Fruit fly (Drosophila melanogaster) whole organism, embryonic: ENCODE measurements around the gene Sbp2.

ENCODE experiments used
- Atf3 ChIP-seq: fragments of 200-800 bp; sonication (Bioruptor generic); optimal IDR thresholded peaks from 3 replicates; lab custom pipeline; 2016; ENCODE audit warnings: missing biosample characterization, missing genetic modification characterization
- Atf6 ChIP-seq: fragments of 200-800 bp; sonication (Bioruptor generic); IDR thresholded peaks from 2 replicates; pipeline ENCODE4 v1.3.6; 2022; ENCODE audit warnings: missing biosample characterization, missing genetic modification characterization
- Awh ChIP-seq: fragments of 200-800 bp; sonication (Bioruptor generic); IDR thresholded peaks from 2 replicates; pipeline ENCODE4, ENCODE4 v1.3.6; 2022; ENCODE audit warnings: missing biosample characterization, missing genetic modification characterization
- BEAF-32 ChIP-seq: fragments of 200-800 bp; sonication (Bioruptor generic); optimal IDR thresholded peaks from 3 replicates; lab custom pipeline; 2017; ENCODE audit warnings: missing biosample characterization, missing genetic modification characterization, mild to moderate bottlenecking, moderate library complexity, missing genetic modification reagents
- Blimp-1 ChIP-seq: fragments of 200-800 bp; sonication (Bioruptor generic); optimal IDR thresholded peaks from 3 replicates; lab custom pipeline; 2018; ENCODE audit warnings: missing biosample characterization, missing genetic modification characterization, mild to moderate bottlenecking, moderate library complexity, missing genetic modification reagents
- CG10654 ChIP-seq: fragments of 200-800 bp; sonication (Bioruptor generic); optimal IDR thresholded peaks from 2 replicates; lab custom pipeline; 2016; ENCODE audit warnings: missing biosample characterization, missing genetic modification characterization
- CG12071 ChIP-seq: fragments of 200-800 bp; sonication (Bioruptor generic); optimal IDR thresholded peaks from 3 replicates; lab custom pipeline; 2018; ENCODE audit warnings: missing biosample characterization, mild to moderate bottlenecking, missing genetic modification characterization
- CG12104 ChIP-seq: fragments of 200-800 bp; sonication (Bioruptor generic); optimal IDR thresholded peaks from 3 replicates; lab custom pipeline; 2016; ENCODE audit warnings: missing biosample characterization, missing genetic modification characterization
- CG2712 ChIP-seq: fragments of 200-800 bp; optimal IDR thresholded peaks from 3 replicates; lab custom pipeline; 2019; ENCODE audit warnings: missing biosample characterization, mild to moderate bottlenecking, missing genetic modification characterization, moderate library complexity
- CG3163 ChIP-seq: fragments of 200-800 bp; sonication (Bioruptor generic); optimal IDR thresholded peaks from 3 replicates; lab custom pipeline; 2016; ENCODE audit warnings: missing biosample characterization, missing genetic modification characterization
- CG32532 ChIP-seq: fragments of 200-800 bp; sonication (Bioruptor generic); IDR thresholded peaks from 2 replicates; pipeline ENCODE4 v1.3.6; 2022; ENCODE audit warnings: missing biosample characterization, missing genetic modification characterization
- CG3281 ChIP-seq: fragments of 200-800 bp; sonication (Bioruptor generic); optimal IDR thresholded peaks from 3 replicates; lab custom pipeline; 2017; ENCODE audit warnings: missing biosample characterization, mild to moderate bottlenecking, missing genetic modification characterization
- CG42726 ChIP-seq: fragments of 200-800 bp; sonication (Bioruptor generic); IDR thresholded peaks from 2 replicates; pipeline ENCODE4 v1.3.6; 2022; ENCODE audit warnings: missing biosample characterization, missing genetic modification characterization; ENCODE audit not compliant: partially characterized antibody
- CG4854 ChIP-seq: fragments of 200-800 bp; sonication (Bioruptor generic); optimal IDR thresholded peaks from 2 replicates; lab custom pipeline; 2016; ENCODE audit warnings: missing biosample characterization, missing genetic modification characterization, inconsistent platforms
- CG5180 ChIP-seq: fragments of 200-800 bp; sonication (Bioruptor generic); optimal IDR thresholded peaks from 3 replicates; lab custom pipeline; 2017; ENCODE audit warnings: missing biosample characterization, missing genetic modification characterization, mild to moderate bottlenecking, moderate library complexity, missing genetic modification reagents
- CG6683 ChIP-seq: fragments of 200-800 bp; sonication (Bioruptor generic); optimal IDR thresholded peaks from 2 replicates; lab custom pipeline; 2017; ENCODE audit warnings: missing biosample characterization, mild to moderate bottlenecking, missing genetic modification characterization, missing genetic modification reagents
- CG7745 ChIP-seq: fragments of 200-800 bp; sonication (Bioruptor generic); optimal IDR thresholded peaks from 2 replicates; lab custom pipeline; 2018; ENCODE audit warnings: missing biosample characterization, mild to moderate bottlenecking, missing genetic modification characterization, moderate library complexity
- CG9797 ChIP-seq: fragments of 200-800 bp; sonication (Bioruptor generic); optimal IDR thresholded peaks from 3 replicates; lab custom pipeline; 2018; ENCODE audit warnings: missing biosample characterization, mild to moderate bottlenecking, missing genetic modification characterization
- CTCF ChIP-seq: fragments of 200-800 bp; sonication (Bioruptor generic); optimal IDR thresholded peaks from 2 replicates; lab custom pipeline; 2017; ENCODE audit warnings: missing biosample characterization, mild to moderate bottlenecking, missing genetic modification characterization, moderate library complexity
- Dbx ChIP-seq: fragments of 200-800 bp; sonication (Bioruptor generic); IDR thresholded peaks from 3 replicates; pipeline ENCODE4 v1.3.6; 2022; ENCODE audit warnings: missing biosample characterization, missing genetic modification characterization
- Dek ChIP-seq: fragments of 200-800 bp; sonication (Bioruptor generic); optimal IDR thresholded peaks from 3 replicates; lab custom pipeline; 2019; ENCODE audit warnings: missing biosample characterization, mild to moderate bottlenecking, missing genetic modification characterization, moderate library complexity
- Doc3 ChIP-seq: fragments of 200-800 bp; sonication (Bioruptor generic); IDR thresholded peaks from 3 replicates; pipeline ENCODE4 v1.3.6; 2022; ENCODE audit warnings: missing biosample characterization, missing genetic modification characterization; ENCODE audit not compliant: partially characterized antibody
- Drgx ChIP-seq: fragments of 200-800 bp; sonication (Bioruptor generic); IDR thresholded peaks from 2 replicates; pipeline ENCODE4 v1.3.6; 2022; ENCODE audit warnings: missing biosample characterization, missing genetic modification characterization
- HLHmδ ChIP-seq: fragments of 200-800 bp; sonication (Bioruptor generic); optimal IDR thresholded peaks from 2 replicates; lab custom pipeline; 2018; ENCODE audit warnings: missing biosample characterization, mild to moderate bottlenecking, missing genetic modification characterization, moderate library complexity
- Hr78 ChIP-seq, 2 experiments: fragments of 200-800 bp in 1 of 2; fragments of >200 bp in 1 of 2; sonication (Bioruptor generic) in 1 of 2; optimal IDR thresholded peaks; 2 replicates each; lab custom pipeline; 2017 to 2019; ENCODE audit warnings: missing biosample characterization in 2 of 2, missing genetic modification characterization in 2 of 2, mild to moderate bottlenecking in 1 of 2, moderate library complexity in 1 of 2
- Nf-YA ChIP-seq: fragments of 200-800 bp; sonication (Bioruptor generic); IDR thresholded peaks from 2 replicates; pipeline ENCODE4 v1.3.6; 2022; ENCODE audit warnings: missing biosample characterization, missing genetic modification characterization
- Poxn ChIP-seq: fragments of 200-800 bp; sonication (Bioruptor generic); IDR thresholded peaks from 2 replicates; pipeline ENCODE4 v1.3.6; 2022; ENCODE audit warnings: missing biosample characterization, missing genetic modification characterization
- Ravus ChIP-seq: fragments of 200-800 bp; sonication (Bioruptor generic); IDR thresholded peaks from 2 replicates; pipeline ENCODE4 v1.3.6; 2022; ENCODE audit warnings: missing biosample characterization, missing genetic modification characterization
- Rx ChIP-seq: fragments of 200-800 bp; sonication (Bioruptor generic); IDR thresholded peaks from 2 replicates; pipeline ENCODE4 v1.3.6; 2022; ENCODE audit warnings: missing biosample characterization, missing genetic modification characterization
- Scr ChIP-seq: fragments of 200-800 bp; sonication (Bioruptor generic); IDR thresholded peaks from 2 replicates; pipeline ENCODE4 v1.3.6; 2022; ENCODE audit warnings: missing biosample characterization, missing genetic modification characterization; ENCODE audit not compliant: partially characterized antibody
- Six4 ChIP-seq: fragments of 200-800 bp; sonication (Bioruptor generic); optimal IDR thresholded peaks from 2 replicates; lab custom pipeline; 2016; ENCODE audit warnings: missing biosample characterization, missing genetic modification characterization
- Sox100B ChIP-seq: fragments of 200-800 bp; sonication (Bioruptor generic); optimal IDR thresholded peaks from 3 replicates; lab custom pipeline; 2018; ENCODE audit warnings: missing biosample characterization, mild to moderate bottlenecking, missing genetic modification characterization
- al ChIP-seq: fragments of 200-800 bp; sonication (Bioruptor generic); IDR thresholded peaks from 2 replicates; pipeline ENCODE4 v1.3.6; 2022; ENCODE audit warnings: missing biosample characterization, missing genetic modification characterization
- aop ChIP-seq: fragments of 200-800 bp; sonication (Bioruptor generic); IDR thresholded peaks from 2 replicates; pipeline ENCODE4 v1.3.6; 2022; ENCODE audit warnings: missing biosample characterization, missing genetic modification characterization
- bowl ChIP-seq: fragments of 200-800 bp; sonication (Bioruptor generic); IDR thresholded peaks from 2 replicates; pipeline ENCODE4 v1.3.6; 2022; ENCODE audit warnings: missing biosample characterization, missing genetic modification characterization
- btn ChIP-seq: fragments of 200-800 bp; sonication (Bioruptor generic); optimal IDR thresholded peaks from 2 replicates; lab custom pipeline; 2016; ENCODE audit warnings: missing biosample characterization, missing genetic modification characterization
- ci ChIP-seq: fragments of 200-800 bp; sonication (Bioruptor generic); IDR thresholded peaks from 3 replicates; pipeline ENCODE4 v1.3.6; 2022; ENCODE audit warnings: missing biosample characterization, missing genetic modification characterization
- ewg ChIP-seq: fragments of 200-800 bp; sonication (Bioruptor generic); optimal IDR thresholded peaks from 3 replicates; lab custom pipeline; 2017; ENCODE audit warnings: mild to moderate bottlenecking, missing biosample characterization, missing genetic modification reagents, missing genetic modification characterization
- eyg ChIP-seq: fragments of 200-800 bp; sonication (Bioruptor generic); optimal IDR thresholded peaks from 3 replicates; lab custom pipeline; 2016; ENCODE audit warnings: missing biosample characterization, missing genetic modification characterization
- fd64A ChIP-seq: fragments of 200-800 bp; sonication (Bioruptor generic); optimal IDR thresholded peaks from 3 replicates; lab custom pipeline; 2018; ENCODE audit warnings: missing biosample characterization, mild to moderate bottlenecking, missing genetic modification characterization
- gcm2 ChIP-seq: fragments of 200-800 bp; sonication (Bioruptor generic); optimal IDR thresholded peaks from 2 replicates; lab custom pipeline; 2016; ENCODE audit warnings: missing biosample characterization, missing genetic modification characterization
- mirr ChIP-seq: fragments of 200-800 bp; sonication (Bioruptor generic); optimal IDR thresholded peaks from 3 replicates; lab custom pipeline; 2018; ENCODE audit warnings: missing biosample characterization, mild to moderate bottlenecking, missing genetic modification characterization
- pfk ChIP-seq: fragments of 200-800 bp; sonication (Bioruptor generic); optimal IDR thresholded peaks from 2 replicates; lab custom pipeline; 2018; ENCODE audit warnings: missing biosample characterization, mild to moderate bottlenecking, missing genetic modification characterization, moderate library complexity
- rib ChIP-seq: fragments of 200-800 bp; sonication (Bioruptor generic); IDR thresholded peaks from 2 replicates; pipeline ENCODE4 v1.3.6; 2022; ENCODE audit warnings: missing biosample characterization, missing genetic modification characterization
- sisA ChIP-seq: fragments of 200-800 bp; sonication (Bioruptor generic); IDR thresholded peaks from 2 replicates; pipeline ENCODE4 v1.3.6; 2022; ENCODE audit warnings: missing biosample characterization, missing genetic modification characterization
- sob ChIP-seq: fragments of 200-800 bp; sonication (Bioruptor generic); IDR thresholded peaks from 2 replicates; pipeline ENCODE4 v1.3.6; 2022; ENCODE audit warnings: missing biosample characterization, missing genetic modification characterization
- sug ChIP-seq: fragments of 200-800 bp; optimal IDR thresholded peaks from 2 replicates; lab custom pipeline; 2019; ENCODE audit warnings: missing biosample characterization, mild to moderate bottlenecking, missing genetic modification characterization, moderate library complexity
- tap ChIP-seq: fragments of 200-800 bp; optimal IDR thresholded peaks from 3 replicates; lab custom pipeline; 2019; ENCODE audit warnings: missing biosample characterization, mild to moderate bottlenecking, missing genetic modification characterization, moderate library complexity
- vvl ChIP-seq: fragments of 200-800 bp; sonication (Bioruptor generic); IDR thresholded peaks from 2 replicates; pipeline ENCODE4 v1.3.6; 2022; ENCODE audit warnings: missing biosample characterization, missing genetic modification characterization

The Sbp2 gene

DNA sequence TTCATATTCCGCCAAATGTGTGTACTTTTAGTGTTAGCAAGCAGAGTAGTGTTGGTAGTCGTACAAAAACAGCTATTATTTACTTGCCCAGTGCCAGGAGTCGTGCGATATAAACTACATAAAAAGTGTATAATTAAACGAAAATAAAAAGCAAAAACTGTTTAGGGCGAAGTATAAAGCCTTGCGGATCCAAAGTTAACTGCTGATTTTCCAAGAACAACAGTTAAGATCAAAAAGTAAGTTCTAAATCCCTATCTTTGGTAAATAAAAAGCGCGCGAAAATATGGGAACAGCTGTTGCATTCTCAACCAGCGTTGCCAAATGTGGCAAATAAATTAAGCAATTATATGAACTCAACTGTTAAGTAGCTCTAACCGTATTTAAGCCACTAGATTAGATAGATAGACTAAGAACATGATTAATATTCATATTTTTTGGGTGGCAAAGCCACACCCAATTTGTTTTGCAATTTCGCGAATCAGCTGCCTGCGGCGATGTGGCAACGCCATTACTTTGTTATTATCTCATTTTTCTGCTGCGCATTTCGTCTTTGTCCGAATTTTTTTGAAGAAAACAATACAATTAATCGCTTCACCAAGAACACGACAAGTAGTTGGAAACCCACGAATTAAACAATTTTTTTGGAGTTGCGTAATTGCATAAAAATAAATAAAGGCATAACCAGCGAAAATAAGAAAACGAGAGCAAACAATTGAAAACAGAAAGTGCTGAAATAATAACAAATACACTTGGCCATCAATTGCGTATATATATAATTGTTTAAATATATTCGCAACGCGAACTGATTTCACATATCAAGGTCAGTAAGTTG, 36.5 kb downstream of the Sbp2 start, which contains the start of the genes Prim1 and CG7083 (continued):
- TF ChIP-seq CG12104 (GFP tag; lab: Kevin White, UChicago) (peak; percentile 3), gcm2 (GFP tag; lab: Kevin White, UChicago) (no peak), CG7745 (tag; lab: Kevin White, UChicago) (no peak), CG2712 (tag; lab: Kevin White, UChicago) (peak; percentile 55), Nf-YA (GFP tag; lab: Robert Waterston, UW) (no peak), sug (tag; lab: Kevin White, UChicago) (peak; percentile 67), ewg (GFP tag; lab: Kevin White, UChicago) (peak; percentile 54), Dbx (GFP tag; lab: Robert Waterston, UW) (0 out of 3 replicates have a peak, but pooled peaks have one; percentile 43), Six4 (peak; percentile 46), vvl (peak; percentile 62), CTCF (GFP tag; lab: Kevin White, UChicago) (peak; percentile 40), Atf6 (GFP tag; lab: Robert Waterston, UW) (peak; percentile 34; the same call in 1 of the 2 replicates), Ravus (GFP tag; lab: Robert Waterston, UW) (no peak), Atf3 (GFP tag; lab: Kevin White, UChicago) (peak; percentile 1), CG6683 (GFP tag; lab: Kevin White, UChicago) (no peak), CG4854 (peak; percentile 48), sisA (GFP tag; lab: Robert Waterston, UW) (0 out of 2 replicates have a peak, but pooled peaks have one; percentile 22), CG10654 (peak; percentile 54), Poxn (GFP tag; lab: Robert Waterston, UW) (no peak), Hr78 (GFP tag; optimal IDR thresholded peaks at IDR 0.05; lab: Kevin White, UChicago) (no peak), rib (peak; percentile 89), CG5180 (GFP tag; lab: Kevin White, UChicago) (no peak), Awh (GFP tag; lab: Robert Waterston, UW) (no peak), BEAF-32 (GFP tag; lab: Kevin White, UChicago) (peak; percentile 43), fd64A (GFP tag; lab: Kevin White, UChicago) (no peak), eyg (GFP tag; lab: Kevin White, UChicago) (peak; percentile 49), al (GFP tag; lab: Robert Waterston, UW) (0 out of 2 replicates have a peak, but pooled peaks have one; percentile 35), HLHmδ (GFP tag; lab: Kevin White, UChicago) (no peak), Scr (peak; percentile 48), CG3281 (peak; percentile 69), CG3163 (GFP tag; lab: Kevin White, UChicago) (peak; percentile 13), mirr (GFP tag; lab: Kevin White, UChicago) (peak; percentile 32), CG9797 (GFP tag; lab: Kevin White, UChicago) (peak; percentile 19), Blimp-1 (peak; percentile 17), ci (peak; percentile 60; the same call in 2 of the 3 replicates), Sox100B (GFP tag; lab: Kevin White, UChicago) (peak; percentile 55), btn (GFP tag; lab: Kevin White, UChicago) (no peak), Rx (GFP tag; lab: Robert Waterston, UW) (no peak), aop (no peak), tap (peak; percentile 11), CG12071 (GFP tag; lab: Kevin White, UChicago) (no peak), pfk (GFP tag; lab: Kevin White, UChicago) (no peak), Dek (tag; lab: Kevin White, UChicago) (no peak), bowl (GFP tag; lab: Robert Waterston, UW) (no peak), Drgx (GFP tag; lab: Robert Waterston, UW) (0 out of 2 replicates have a peak, but pooled peaks have one; percentile 13), Doc3 (GFP tag; lab: Robert Waterston, UW) (peak; percentile 34; the same call in 1 of the 3 replicates), sob (GFP tag; lab: Robert Waterston, UW) (0 out of 2 replicates have a peak, but pooled peaks have one; percentile 42), CG42726 (no peak), CG32532 (GFP tag; lab: Robert Waterston, UW) (peak; percentile 58; the same call in 1 of the 2 replicates)
